Worm (Caenorhabditis elegans): ENCODE measurements around the gene lips-12.

ce11 chrII:1130241-1130640, 16.2 kb upstream of the lips-12 start:
- TF ChIP-seq dpl-1 (GFP tag; optimal IDR thresholded peaks at IDR 0.05) (no peak), gei-8 (GFP tag; optimal IDR thresholded peaks at IDR 0.05) (no peak), lin-39 (tag; optimal IDR thresholded peaks at IDR 0.05) (no peak), snpc-4 (tag; optimal IDR thresholded peaks at IDR 0.05) (no peak), pha-4 (GFP tag; IDR thresholded peaks at IDR 0.05) (no peak), pha-4 (tag; optimal IDR thresholded peaks at IDR 0.05) (no peak), unc-39 (tag; optimal IDR thresholded peaks at IDR 0.05) (no peak), egl-27 (tag; optimal IDR thresholded peaks at IDR 0.05) (no peak), zip-2 (tag; optimal IDR thresholded peaks at IDR 0.05) (no peak), nhr-11 (tag; optimal IDR thresholded peaks at IDR 0.05) (no peak)
